Worm (Caenorhabditis elegans) whole organism, L2 larva: ENCODE data around the gene Y38H6A.1.

Experiments
- F13H6.1 ChIP-seq: sonication (generic microtip); optimal IDR thresholded peaks from 2 replicates; lab custom pipeline; 2016; ENCODE audit warnings: missing genetic modification characterization, missing compliant biosample characterization
- blmp-1 ChIP-seq: sonication (generic microtip); optimal IDR thresholded peaks from 2 replicates; lab custom pipeline; 2017; ENCODE audit warnings: missing genetic modification characterization, mild to moderate bottlenecking, missing compliant biosample characterization, antibody characterized with exemption, moderate library complexity; ENCODE audit not compliant: insufficient read depth
- ceh-82 ChIP-seq: fragments of 150-350 bp; optimal IDR thresholded peaks from 2 replicates; lab custom pipeline; 2014; ENCODE audit warnings: missing biosample characterization, missing genetic modification characterization
- elt-1 ChIP-seq: fragments of 150-350 bp; optimal IDR thresholded peaks from 2 replicates; lab custom pipeline; 2014; ENCODE audit warnings: missing biosample characterization, missing genetic modification characterization
- lin-39 ChIP-seq: fragments of 150-350 bp; optimal IDR thresholded peaks from 2 replicates; lab custom pipeline; 2014; ENCODE audit warnings: missing biosample characterization, missing genetic modification reagents, missing genetic modification characterization
- lsy-2 ChIP-seq, 2 experiments: fragments of 150-350 bp in 1 of 2; sonication (generic microtip) in 1 of 2; optimal IDR thresholded peaks; 2 replicates each; lab custom pipeline; 2014 to 2017; ENCODE audit warnings: missing biosample characterization in 2 of 2, missing genetic modification characterization in 2 of 2
- nhr-10 ChIP-seq: sonication (generic microtip); optimal IDR thresholded peaks from 2 replicates; lab custom pipeline; 2017; ENCODE audit warnings: missing biosample characterization, missing genetic modification characterization
- nhr-12 ChIP-seq: fragments of 150-350 bp; optimal IDR thresholded peaks from 2 replicates; lab custom pipeline; 2014; ENCODE audit warnings: missing biosample characterization, missing genetic modification characterization
- nhr-237 ChIP-seq: fragments of 150-350 bp; optimal IDR thresholded peaks from 2 replicates; lab custom pipeline; 2014; ENCODE audit warnings: missing biosample characterization, missing genetic modification characterization
- snpc-4 ChIP-seq: fragments of 150-350 bp; optimal IDR thresholded peaks from 2 replicates; lab custom pipeline; 2014; ENCODE audit warnings: missing biosample characterization, missing genetic modification characterization
- unc-39 ChIP-seq: fragments of 150-350 bp; optimal IDR thresholded peaks from 2 replicates; lab custom pipeline; 2014; ENCODE audit warnings: missing biosample characterization, missing genetic modification characterization
- unc-62 ChIP-seq: fragments of 150-350 bp; optimal IDR thresholded peaks from 2 replicates; lab custom pipeline; 2014; ENCODE audit warnings: missing biosample characterization, missing genetic modification reagents, missing genetic modification characterization
- zag-1 ChIP-seq: fragments of 150-350 bp; optimal IDR thresholded peaks from 2 replicates; lab custom pipeline; 2014; ENCODE audit warnings: missing biosample characterization, missing genetic modification characterization
- ztf-11 ChIP-seq: sonication (generic microtip); optimal IDR thresholded peaks from 2 replicates; lab custom pipeline; 2017; ENCODE audit warnings: missing biosample characterization, missing genetic modification characterization

DNA sequence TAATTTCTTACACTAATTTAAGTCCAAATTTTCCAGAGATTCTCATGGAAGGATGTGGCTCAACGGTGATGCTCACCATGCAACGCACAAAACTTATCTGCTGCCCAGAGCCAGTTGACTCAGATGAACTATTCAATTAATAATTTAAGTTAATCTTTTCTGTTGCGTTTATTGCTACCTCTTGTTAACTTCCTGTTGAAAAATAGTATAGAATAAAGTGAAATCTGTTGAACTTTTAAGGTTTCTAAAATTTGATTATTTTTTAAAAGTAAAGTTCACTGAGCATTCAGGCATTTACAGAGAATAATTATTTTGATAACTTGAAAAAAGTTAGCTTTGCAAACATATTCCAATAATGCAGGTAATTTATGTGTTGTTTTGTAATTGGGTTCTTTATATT lies 50.6 kb downstream of the Y38H6A.1 start:
- TF ChIP-seq unc-62: no peak
- no peak for TF ChIP-seq lsy-2 (tag; optimal IDR thresholded peaks at IDR 0.05; lab: Kevin White, UChicago)
- no peak for TF ChIP-seq blmp-1
- TF ChIP-seq ztf-11 (tag; lab: Kevin White, UChicago): no peak
- no peak for TF ChIP-seq nhr-237 (tag; lab: Kevin White, UChicago)
- no peak for TF ChIP-seq unc-39
- no peak for TF ChIP-seq F13H6.1 (tag; lab: Kevin White, UChicago)
- TF ChIP-seq elt-1 (tag; lab: Kevin White, UChicago): no peak
- no peak for TF ChIP-seq lin-39 (tag; lab: Kevin White, UChicago)
- TF ChIP-seq snpc-4 (tag; lab: Kevin White, UChicago): no peak
- no peak for TF ChIP-seq zag-1
- TF ChIP-seq nhr-12 (tag; lab: Kevin White, UChicago): no peak
- no peak for TF ChIP-seq ceh-82 (tag; lab: Kevin White, UChicago)
- TF ChIP-seq nhr-10 (tag; lab: Kevin White, UChicago): no peak
